Worm (Caenorhabditis elegans): ENCODE measurements around the gene K07C5.13.

ce11 chrV:10357467-10357953, 15.7 kb downstream of the K07C5.13 start, which contains the start of gene ceeh-2:
- TF ChIP-seq gei-17 (GFP tag; optimal IDR thresholded peaks at IDR 0.05), result no peak
- no peak for TF ChIP-seq unc-62 (GFP tag; optimal IDR thresholded peaks at IDR 0.05)
- TF ChIP-seq efl-1 (GFP tag; optimal IDR thresholded peaks at IDR 0.05), result no peak
- TF ChIP-seq lsl-1 (GFP tag; optimal IDR thresholded peaks at IDR 0.05), result no peak
- TF ChIP-seq ekl-4 (GFP tag; IDR thresholded peaks at IDR 0.05), result no peak
- no peak for TF ChIP-seq F49E8.2 (tag; optimal IDR thresholded peaks at IDR 0.05; ENCODE audit: insufficient read depth)
- no peak for TF ChIP-seq unc-130 (GFP tag; optimal IDR thresholded peaks at IDR 0.05)
- no peak for TF ChIP-seq mxl-1 (tag; optimal IDR thresholded peaks at IDR 0.05)
- no peak for TF ChIP-seq snpc-4 (GFP tag; optimal IDR thresholded peaks at IDR 0.05)
- TF ChIP-seq snpc-4 (tag; optimal IDR thresholded peaks at IDR 0.05), result no peak
- no peak for TF ChIP-seq attf-3 (GFP tag; conservative IDR thresholded peaks at IDR 0.05)
- no peak for TF ChIP-seq T26A5.8 (tag; optimal IDR thresholded peaks at IDR 0.05)
- TF ChIP-seq rpc-1 (optimal IDR thresholded peaks at IDR 0.05), result no peak
- no peak for TF ChIP-seq rpc-1 (tag; optimal IDR thresholded peaks at IDR 0.05)

Measured in whole organism, young adult.